Fruit fly (Drosophila melanogaster) whole organism, embryonic: ENCODE data around the gene PH4alphaSG2.

Experiments used
- Atf6 ChIP-seq: fragments of 200-800 bp; sonication (Bioruptor generic); IDR thresholded peaks from 2 replicates; pipeline ENCODE4 v1.3.6; 2022; ENCODE audit warnings: missing biosample characterization, missing genetic modification characterization
- CG12659 ChIP-seq: fragments of 200-800 bp; sonication (Bioruptor generic); optimal IDR thresholded peaks from 3 replicates; lab custom pipeline; 2017; ENCODE audit warnings: mild to moderate bottlenecking, missing biosample characterization, missing genetic modification reagents, missing genetic modification characterization
- CG13287 ChIP-seq: fragments of 200-800 bp; sonication (Bioruptor generic); IDR thresholded peaks from 2 replicates; pipeline ENCODE4 v1.3.6; 2022; ENCODE audit warnings: missing biosample characterization, missing genetic modification characterization; ENCODE audit not compliant: partially characterized antibody
- CG17802 ChIP-seq: fragments of 200-800 bp; sonication (Bioruptor generic); optimal IDR thresholded peaks from 2 replicates; lab custom pipeline; 2018; ENCODE audit warnings: missing biosample characterization, mild to moderate bottlenecking, missing genetic modification characterization, moderate library complexity
- CG1792 ChIP-seq: fragments of 200-800 bp; sonication (Bioruptor generic); optimal IDR thresholded peaks from 2 replicates; lab custom pipeline; 2016; ENCODE audit warnings: missing biosample characterization, missing genetic modification characterization
- CG2889 ChIP-seq: fragments of 200-800 bp; sonication (Bioruptor generic); IDR thresholded peaks from 3 replicates; pipeline ENCODE4 v1.3.6; 2022; ENCODE audit warnings: missing biosample characterization, missing genetic modification characterization
- CG30020 ChIP-seq: fragments of 200-800 bp; optimal IDR thresholded peaks from 2 replicates; lab custom pipeline; 2019; ENCODE audit warnings: missing biosample characterization, mild to moderate bottlenecking, missing genetic modification characterization, moderate library complexity
- CG3407 ChIP-seq: fragments of 200-800 bp; sonication (Bioruptor generic); optimal IDR thresholded peaks from 2 replicates; lab custom pipeline; 2018; ENCODE audit warnings: missing biosample characterization, mild to moderate bottlenecking, missing genetic modification characterization
- CG4328 ChIP-seq: fragments of 200-800 bp; sonication (Bioruptor generic); optimal IDR thresholded peaks from 3 replicates; lab custom pipeline; 2017; ENCODE audit warnings: missing biosample characterization, missing genetic modification reagents, missing genetic modification characterization
- CG6765 ChIP-seq: fragments of 200-800 bp; sonication (Bioruptor generic); optimal IDR thresholded peaks from 3 replicates; lab custom pipeline; 2017; ENCODE audit warnings: missing biosample characterization, mild to moderate bottlenecking, missing genetic modification characterization
- CG8290 ChIP-seq, 3 experiments: fragments of 200-800 bp; sonication (Bioruptor generic); optimal IDR thresholded peaks; 2 replicates each; lab custom pipeline; 2016 to 2019; ENCODE audit warnings: missing biosample characterization in 3 of 3, missing genetic modification characterization in 3 of 3, mild to moderate bottlenecking in 2 of 3, moderate library complexity in 1 of 3
- CG8478 ChIP-seq: fragments of >200 bp; optimal IDR thresholded peaks from 2 replicates; lab custom pipeline; 2018
- CG9797 ChIP-seq: fragments of 200-800 bp; sonication (Bioruptor generic); optimal IDR thresholded peaks from 3 replicates; lab custom pipeline; 2018; ENCODE audit warnings: missing biosample characterization, mild to moderate bottlenecking, missing genetic modification characterization
- CTCF ChIP-seq: fragments of 200-800 bp; sonication (Bioruptor generic); optimal IDR thresholded peaks from 2 replicates; lab custom pipeline; 2017; ENCODE audit warnings: missing biosample characterization, mild to moderate bottlenecking, missing genetic modification characterization, moderate library complexity
- D19A ChIP-seq: fragments of 200-800 bp; optimal IDR thresholded peaks from 3 replicates; lab custom pipeline; 2019; ENCODE audit warnings: missing biosample characterization, mild to moderate bottlenecking, missing genetic modification characterization, moderate library complexity
- Deaf1 ChIP-seq: fragments of 200-800 bp; optimal IDR thresholded peaks from 3 replicates; lab custom pipeline; 2019; ENCODE audit warnings: missing biosample characterization, mild to moderate bottlenecking, missing genetic modification characterization, moderate library complexity
- Dek ChIP-seq: fragments of 200-800 bp; sonication (Bioruptor generic); optimal IDR thresholded peaks from 3 replicates; lab custom pipeline; 2019; ENCODE audit warnings: missing biosample characterization, mild to moderate bottlenecking, missing genetic modification characterization, moderate library complexity
- Dfd ChIP-seq, 2 experiments: fragments of >200 bp; optimal IDR thresholded peaks; 2 replicates each; lab custom pipeline; 2017; ENCODE audit warnings: missing biosample characterization in 2 of 2, missing genetic modification characterization in 2 of 2
- Dp ChIP-seq: fragments of 200-800 bp; sonication (Bioruptor generic); optimal IDR thresholded peaks from 2 replicates; lab custom pipeline; 2018; ENCODE audit warnings: missing biosample characterization, mild to moderate bottlenecking, missing genetic modification characterization, moderate library complexity
- E2f2 ChIP-seq: fragments of 200-800 bp; sonication (Bioruptor generic); IDR thresholded peaks from 2 replicates; pipeline ENCODE4 v1.3.6; 2022; ENCODE audit warnings: missing biosample characterization, missing genetic modification characterization
- Fer1 ChIP-seq: fragments of 200-800 bp; sonication (Bioruptor generic); optimal IDR thresholded peaks from 2 replicates; lab custom pipeline; 2017; ENCODE audit warnings: missing biosample characterization, mild to moderate bottlenecking, missing genetic modification characterization
- HLH4C ChIP-seq: fragments of 200-800 bp; sonication (Bioruptor generic); IDR thresholded peaks from 3 replicates; pipeline ENCODE4 v1.3.6; 2022; ENCODE audit warnings: missing biosample characterization, missing genetic modification characterization; ENCODE audit not compliant: partially characterized antibody
- Lim3 ChIP-seq: fragments of 200-800 bp; sonication (Bioruptor generic); IDR thresholded peaks from 2 replicates; pipeline ENCODE4 v1.3.6; 2022; ENCODE audit warnings: missing biosample characterization, missing genetic modification characterization
- Oli ChIP-seq: fragments of 200-800 bp; sonication (Bioruptor generic); optimal IDR thresholded peaks from 2 replicates; lab custom pipeline; 2018; ENCODE audit warnings: missing biosample characterization, mild to moderate bottlenecking, missing genetic modification characterization, moderate library complexity
- Six4 ChIP-seq: fragments of 200-800 bp; sonication (Bioruptor generic); optimal IDR thresholded peaks from 2 replicates; lab custom pipeline; 2016; ENCODE audit warnings: missing biosample characterization, missing genetic modification characterization
- chm ChIP-seq: fragments of 200-800 bp; sonication (Bioruptor generic); IDR thresholded peaks from 2 replicates; pipeline ENCODE4 v1.3.6; 2022; ENCODE audit warnings: missing biosample characterization, missing genetic modification characterization
- ci ChIP-seq: fragments of 200-800 bp; sonication (Bioruptor generic); IDR thresholded peaks from 3 replicates; pipeline ENCODE4 v1.3.6; 2022; ENCODE audit warnings: missing biosample characterization, missing genetic modification characterization
- fd64A ChIP-seq: fragments of 200-800 bp; sonication (Bioruptor generic); optimal IDR thresholded peaks from 3 replicates; lab custom pipeline; 2018; ENCODE audit warnings: missing biosample characterization, mild to moderate bottlenecking, missing genetic modification characterization
- gcm2 ChIP-seq: fragments of 200-800 bp; sonication (Bioruptor generic); optimal IDR thresholded peaks from 2 replicates; lab custom pipeline; 2016; ENCODE audit warnings: missing biosample characterization, missing genetic modification characterization
- grn ChIP-seq: fragments of 200-800 bp; sonication (Bioruptor generic); optimal IDR thresholded peaks from 3 replicates; lab custom pipeline; 2017; ENCODE audit warnings: missing biosample characterization, missing genetic modification characterization
- klu ChIP-seq: fragments of 200-800 bp; sonication (Bioruptor generic); IDR thresholded peaks from 2 replicates; pipeline ENCODE4 v1.3.6; 2022; ENCODE audit warnings: missing biosample characterization, missing genetic modification characterization
- nerfin-1 ChIP-seq: fragments of 200-800 bp; sonication (Bioruptor generic); optimal IDR thresholded peaks from 3 replicates; lab custom pipeline; 2019; ENCODE audit warnings: missing biosample characterization, mild to moderate bottlenecking, missing genetic modification characterization, moderate library complexity
- onecut ChIP-seq: fragments of 200-800 bp; sonication (Bioruptor generic); IDR thresholded peaks from 2 replicates; pipeline ENCODE4 v1.3.6; 2022; ENCODE audit warnings: missing biosample characterization, missing genetic modification characterization
- otp ChIP-seq: fragments of 200-800 bp; sonication (Bioruptor generic); IDR thresholded peaks from 3 replicates; pipeline ENCODE4, ENCODE4 v1.3.6; 2022; ENCODE audit warnings: missing biosample characterization, missing genetic modification characterization
- sens-2 ChIP-seq: fragments of 200-800 bp; sonication (Bioruptor generic); IDR thresholded peaks from 2 replicates; pipeline ENCODE4 v1.3.6; 2022; ENCODE audit warnings: missing biosample characterization, missing genetic modification characterization
- ssp ChIP-seq: fragments of 200-800 bp; sonication (Bioruptor generic); IDR thresholded peaks from 2 replicates; pipeline ENCODE4 v1.3.6; 2022; ENCODE audit warnings: missing biosample characterization, missing genetic modification characterization
- stwl ChIP-seq: fragments of 200-800 bp; sonication (Bioruptor generic); optimal IDR thresholded peaks from 3 replicates; lab custom pipeline; 2018; ENCODE audit warnings: missing biosample characterization, mild to moderate bottlenecking, missing genetic modification characterization, moderate library complexity
- tap ChIP-seq: fragments of 200-800 bp; optimal IDR thresholded peaks from 3 replicates; lab custom pipeline; 2019; ENCODE audit warnings: missing biosample characterization, mild to moderate bottlenecking, missing genetic modification characterization, moderate library complexity
- toy ChIP-seq: fragments of 200-800 bp; sonication (Bioruptor generic); IDR thresholded peaks from 2 replicates; pipeline ENCODE4 v1.3.6; 2022; ENCODE audit warnings: missing biosample characterization, missing genetic modification characterization

The PH4alphaSG2 gene

dm6 chr3R:30455817-30456544 lies 33.9 kb upstream of the PH4alphaSG2 start, which contains the start of gene aralar1:
aralar1 (minus strand) TSS chr3R:30455867.
- TF ChIP-seq CG1792 (GFP tag; lab: Kevin White, UChicago) (no peak), CG13287 (GFP tag; lab: Robert Waterston, UW) (no peak), fd64A (GFP tag; lab: Kevin White, UChicago) (no peak), CG3407 (no peak), tap (tag; lab: Kevin White, UChicago) (no peak), nerfin-1 (tag; lab: Kevin White, UChicago) (no peak), CG6765 (GFP tag; lab: Kevin White, UChicago) (no peak), CG9797 (GFP tag; lab: Kevin White, UChicago) (no peak), grn (no peak), HLH4C (GFP tag; lab: Robert Waterston, UW) (0 out of 3 replicates have a peak, but pooled peaks have one; percentile 20), ssp (GFP tag; lab: Robert Waterston, UW) (no peak), CG4328 (GFP tag; lab: Kevin White, UChicago) (no peak), Oli (tag; lab: Kevin White, UChicago) (no peak), otp (GFP tag; lab: Robert Waterston, UW) (no peak), CTCF (GFP tag; lab: Kevin White, UChicago) (peak; percentile 88), CG8478 (lab: Kevin White, UChicago) (peak; percentile 24), sens-2 (no peak), CG30020 (no peak), ci (GFP tag; lab: Robert Waterston, UW) (no peak), chm (no peak), Lim3 (GFP tag; lab: Robert Waterston, UW) (no peak), Dp (GFP tag; lab: Kevin White, UChicago) (peak; percentile 25), onecut (GFP tag; lab: Robert Waterston, UW) (peak; percentile 41), Six4 (GFP tag; lab: Kevin White, UChicago) (no peak), CG8290 (GFP tag; optimal IDR thresholded peaks at IDR 0.05; lab: Kevin White, UChicago) (no peak), CG8290 (tag; optimal IDR thresholded peaks at IDR 0.05; lab: Kevin White, UChicago) (no peak), Fer1 (GFP tag; lab: Kevin White, UChicago) (no peak), toy (no peak), E2f2 (GFP tag; lab: Robert Waterston, UW) (peak; percentile 40; the same call in 1 of the 2 replicates), CG17802 (tag; lab: Kevin White, UChicago) (peak; percentile 55), CG2889 (no peak), gcm2 (GFP tag; lab: Kevin White, UChicago) (no peak), Atf6 (GFP tag; lab: Robert Waterston, UW) (no peak), stwl (no peak), Deaf1 (tag; lab: Kevin White, UChicago) (no peak), CG12659 (GFP tag; lab: Kevin White, UChicago) (no peak), D19A (tag; lab: Kevin White, UChicago) (no peak), Dek (tag; lab: Kevin White, UChicago) (no peak), klu (no peak), Dfd (GFP tag; optimal IDR thresholded peaks at IDR 0.05; lab: Kevin White, UChicago) (peak in 1 of 2 experiments; percentile 26)
